Fruit fly (Drosophila melanogaster) whole organism, wandering third instar larva: ENCODE data around the gene CG8326.

Experiments
- HLH106 ChIP-seq: fragments of 200-800 bp; optimal IDR thresholded peaks from 3 replicates; lab custom pipeline; 2019; ENCODE audit warnings: missing biosample characterization, mild to moderate bottlenecking, missing genetic modification characterization, moderate library complexity
- Mio ChIP-seq: sonication (Bioruptor generic); optimal IDR thresholded peaks from 2 replicates; lab custom pipeline; 2016; ENCODE audit warnings: missing biosample characterization, missing genetic modification characterization
- Myc ChIP-seq: fragments of >200 bp; optimal IDR thresholded peaks from 2 replicates; lab custom pipeline; 2017
- Rel ChIP-seq, 2 experiments: fragments of 200-800 bp; sonication (Bioruptor generic) in 1 of 2; optimal IDR thresholded peaks; 2 replicates in 1 of 2; 3 replicates in 1 of 2; lab custom pipeline; 2016 to 2019; ENCODE audit warnings: mild to moderate bottlenecking in 2 of 2, missing biosample characterization in 2 of 2, missing genetic modification characterization in 2 of 2, moderate library complexity in 1 of 2
- dl ChIP-seq, 2 experiments: fragments of 175-275, 200-275 bp in 1 of 2; fragments of 200-275 bp in 1 of 2; sonication (Bioruptor generic); optimal IDR thresholded peaks; lab custom pipeline; 2018; ENCODE audit warnings: mild to moderate bottlenecking in 2 of 2, missing biosample characterization in 2 of 2, missing genetic modification characterization in 2 of 2, moderate library complexity in 2 of 2; ENCODE audit not compliant: partially characterized antibody in 2 of 2, insufficient read depth in 1 of 2
- ey ChIP-seq: fragments of 200-800 bp; sonication (Bioruptor generic); optimal IDR thresholded peaks from 2 replicates; lab custom pipeline; 2016; ENCODE audit warnings: missing biosample characterization, missing genetic modification characterization
- fru ChIP-seq: fragments of 200-800 bp; sonication (Bioruptor generic); optimal IDR thresholded peaks from 3 replicates; lab custom pipeline; 2016; ENCODE audit warnings: missing biosample characterization, mild to moderate bottlenecking, missing genetic modification characterization
- pan ChIP-seq: fragments of >200 bp; optimal IDR thresholded peaks from 2 replicates; lab custom pipeline; 2017
- psq ChIP-seq: fragments of 200-800 bp; sonication (Bioruptor generic); optimal IDR thresholded peaks from 3 replicates; lab custom pipeline; 2017; ENCODE audit warnings: missing biosample characterization, mild to moderate bottlenecking, missing genetic modification characterization, moderate library complexity
- sv ChIP-seq: fragments of 200-800 bp; sonication (Bioruptor generic); optimal IDR thresholded peaks from 3 replicates; lab custom pipeline; 2016; ENCODE audit warnings: missing biosample characterization, missing genetic modification characterization
- usp ChIP-seq: fragments of >200 bp; optimal IDR thresholded peaks from 2 replicates; lab custom pipeline; 2017; ENCODE audit warnings: missing biosample characterization, missing genetic modification characterization

dm6 chrX:17659119-17659452 lies 29.8 kb upstream of the CG8326 start:
- no peak for TF ChIP-seq Myc
- TF ChIP-seq sv (GFP tag; lab: Kevin White, UChicago): no peak
- TF ChIP-seq ey (GFP tag; lab: Kevin White, UChicago): no peak
- no peak for TF ChIP-seq HLH106 (tag; lab: Kevin White, UChicago)
- TF ChIP-seq pan (lab: Kevin White, UChicago): no peak
- TF ChIP-seq fru (GFP tag; lab: Kevin White, UChicago): no peak
- no peak for TF ChIP-seq dl (GFP tag; optimal IDR thresholded peaks at IDR 0.05; lab: Kevin White, UChicago; ENCODE audit: insufficient read depth in 1 of 2, partially characterized antibody in 2 of 2)
- no peak for TF ChIP-seq usp
- no peak for TF ChIP-seq psq (GFP tag; lab: Kevin White, UChicago)
- TF ChIP-seq Rel (GFP tag; optimal IDR thresholded peaks at IDR 0.05; lab: Kevin White, UChicago): no peak
- TF ChIP-seq Rel (tag; optimal IDR thresholded peaks at IDR 0.05; lab: Kevin White, UChicago): no peak
- TF ChIP-seq Mio (GFP tag; lab: Kevin White, UChicago): no peak
